Worm (Caenorhabditis elegans): ENCODE data around the gene F54B11.8.

DNA sequence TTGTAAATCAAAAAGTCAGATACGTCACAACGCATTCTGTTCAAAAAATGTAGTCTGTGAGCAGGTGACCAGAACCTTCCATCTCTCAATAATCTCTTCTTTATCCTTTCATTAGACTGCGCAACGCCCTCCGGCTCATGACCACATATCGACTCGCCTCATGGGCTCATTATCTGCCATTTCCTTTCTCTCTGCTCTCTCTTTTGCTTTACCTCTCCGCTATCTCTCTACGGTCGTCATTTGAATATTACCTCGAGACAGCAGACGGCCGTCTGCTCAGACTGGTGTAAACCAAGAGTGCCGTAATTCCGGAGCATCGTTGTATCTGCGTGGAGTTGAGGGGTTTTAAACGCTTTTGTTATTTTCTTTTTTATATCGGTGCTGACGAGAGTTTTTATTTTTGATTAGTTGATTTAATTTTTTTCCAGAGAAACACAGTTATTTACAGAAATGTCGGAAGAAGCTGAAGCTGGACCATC, 5.7 kb downstream of the F54B11.8 start, which contains the start of gene bra-1:
- TF ChIP-seq zag-1 (tag; optimal IDR thresholded peaks at IDR 0.05) (no peak), lin-13 (GFP tag; optimal IDR thresholded peaks at IDR 0.05) (peak; percentile 20), efl-1 (optimal IDR thresholded peaks at IDR 0.05) (peak; percentile 29 to 32), efl-1 (GFP tag; optimal IDR thresholded peaks at IDR 0.05 in 1 of 2) (peak; percentile 16 to 61)
